Fruit fly (Drosophila melanogaster) whole organism, embryonic: ENCODE measurements around the gene CG7879.

Experiments
- Adf1 ChIP-seq: fragments of 200-800 bp; sonication (Bioruptor generic); IDR thresholded peaks from 2 replicates; pipeline ENCODE4 v1.3.6; 2022; ENCODE audit warnings: missing biosample characterization, missing genetic modification characterization
- CG10462 ChIP-seq: fragments of 200-800 bp; sonication (Bioruptor generic); optimal IDR thresholded peaks from 2 replicates; lab custom pipeline; 2016; ENCODE audit warnings: missing biosample characterization, missing genetic modification characterization
- CG11398 ChIP-seq: fragments of 200-800 bp; sonication (Bioruptor generic); optimal IDR thresholded peaks from 2 replicates; lab custom pipeline; 2016; ENCODE audit warnings: missing biosample characterization, missing genetic modification characterization
- CG11723 ChIP-seq: fragments of 200-800 bp; sonication (Bioruptor generic); optimal IDR thresholded peaks from 2 replicates; lab custom pipeline; 2017; ENCODE audit warnings: missing biosample characterization, mild to moderate bottlenecking, missing genetic modification characterization
- CG13296 ChIP-seq: fragments of 200-800 bp; sonication (Bioruptor generic); optimal IDR thresholded peaks from 3 replicates; lab custom pipeline; 2018; ENCODE audit warnings: missing biosample characterization, mild to moderate bottlenecking, missing genetic modification characterization
- CG14441 ChIP-seq: fragments of 200-800 bp; sonication (Bioruptor generic); IDR thresholded peaks from 2 replicates; pipeline ENCODE4 v1.3.6; 2022; ENCODE audit warnings: missing biosample characterization, missing genetic modification characterization
- CG15073 ChIP-seq: fragments of 200-800 bp; sonication (Bioruptor generic); optimal IDR thresholded peaks from 2 replicates; lab custom pipeline; 2016; ENCODE audit warnings: missing biosample characterization, missing genetic modification characterization
- CG15601 ChIP-seq: fragments of 200-800 bp; sonication (Bioruptor generic); optimal IDR thresholded peaks from 3 replicates; lab custom pipeline; 2019; ENCODE audit warnings: missing biosample characterization, mild to moderate bottlenecking, missing genetic modification characterization, moderate library complexity
- CG2678 ChIP-seq: fragments of 200-800 bp; sonication (Bioruptor generic); optimal IDR thresholded peaks from 3 replicates; lab custom pipeline; 2019; ENCODE audit warnings: missing biosample characterization, mild to moderate bottlenecking, missing genetic modification characterization, moderate library complexity
- CG31365 ChIP-seq: fragments of 200-800 bp; sonication (Bioruptor generic); optimal IDR thresholded peaks from 2 replicates; lab custom pipeline; 2018; ENCODE audit warnings: missing biosample characterization, mild to moderate bottlenecking, missing genetic modification characterization
- CG5180 ChIP-seq: fragments of 200-800 bp; sonication (Bioruptor generic); optimal IDR thresholded peaks from 3 replicates; lab custom pipeline; 2017; ENCODE audit warnings: missing biosample characterization, missing genetic modification characterization, mild to moderate bottlenecking, moderate library complexity, missing genetic modification reagents
- CG7928 ChIP-seq: fragments of 200-800 bp; sonication (Bioruptor generic); optimal IDR thresholded peaks from 2 replicates; lab custom pipeline; 2017; ENCODE audit warnings: missing biosample characterization, mild to moderate bottlenecking, missing genetic modification characterization
- CG7987 ChIP-seq: fragments of 200-800 bp; sonication (Bioruptor generic); optimal IDR thresholded peaks from 2 replicates; lab custom pipeline; 2018; ENCODE audit warnings: missing biosample characterization, mild to moderate bottlenecking, missing genetic modification characterization, moderate library complexity
- CG8924 ChIP-seq: fragments of 200-800 bp; optimal IDR thresholded peaks from 3 replicates; lab custom pipeline; 2019; ENCODE audit warnings: missing biosample characterization, mild to moderate bottlenecking, missing genetic modification characterization, moderate library complexity
- CHES-1-like ChIP-seq: fragments of 200-800 bp; sonication (Bioruptor generic); optimal IDR thresholded peaks from 2 replicates; lab custom pipeline; 2016; ENCODE audit warnings: missing biosample characterization, missing genetic modification characterization
- Drgx ChIP-seq: fragments of 200-800 bp; sonication (Bioruptor generic); IDR thresholded peaks from 2 replicates; pipeline ENCODE4 v1.3.6; 2022; ENCODE audit warnings: missing biosample characterization, missing genetic modification characterization
- Elba2 ChIP-seq: fragments of 200-800 bp; sonication (Bioruptor generic); optimal IDR thresholded peaks from 3 replicates; lab custom pipeline; 2016; ENCODE audit warnings: missing biosample characterization, missing genetic modification characterization
- Ets97D ChIP-seq: fragments of 200-800 bp; sonication (Bioruptor generic); optimal IDR thresholded peaks from 3 replicates; lab custom pipeline; 2016; ENCODE audit warnings: missing biosample characterization, missing genetic modification characterization
- Fer2 ChIP-seq: fragments of 200-800 bp; sonication (Bioruptor generic); optimal IDR thresholded peaks from 2 replicates; lab custom pipeline; 2018; ENCODE audit warnings: missing biosample characterization, mild to moderate bottlenecking, missing genetic modification characterization, moderate library complexity
- HLH4C ChIP-seq: fragments of 200-800 bp; sonication (Bioruptor generic); IDR thresholded peaks from 3 replicates; pipeline ENCODE4 v1.3.6; 2022; ENCODE audit warnings: missing biosample characterization, missing genetic modification characterization; ENCODE audit not compliant: partially characterized antibody
- Hey ChIP-seq: fragments of 200-800 bp; sonication (Bioruptor generic); optimal IDR thresholded peaks from 3 replicates; lab custom pipeline; 2018; ENCODE audit warnings: missing biosample characterization, mild to moderate bottlenecking, missing genetic modification characterization
- Hmr ChIP-seq: fragments of 200-800 bp; sonication (Bioruptor generic); optimal IDR thresholded peaks from 3 replicates; lab custom pipeline; 2017; ENCODE audit warnings: mild to moderate bottlenecking, missing biosample characterization, missing genetic modification reagents, missing genetic modification characterization
- Jarid2 ChIP-seq: fragments of 200-800 bp; sonication (Bioruptor generic); optimal IDR thresholded peaks from 3 replicates; lab custom pipeline; 2017; ENCODE audit warnings: mild to moderate bottlenecking, missing biosample characterization, missing genetic modification reagents, missing genetic modification characterization
- Lim3 ChIP-seq: fragments of 200-800 bp; sonication (Bioruptor generic); IDR thresholded peaks from 2 replicates; pipeline ENCODE4 v1.3.6; 2022; ENCODE audit warnings: missing biosample characterization, missing genetic modification characterization
- Med ChIP-seq: fragments of 200-800 bp; sonication (Bioruptor generic); peaks from one replicate; lab custom pipeline; 2016; ENCODE audit warnings: missing biosample characterization, missing genetic modification characterization, mild to moderate bottlenecking, inconsistent platforms, moderate library complexity
- PHDP ChIP-seq: fragments of 200-800 bp; sonication (Bioruptor generic); optimal IDR thresholded peaks from 3 replicates; lab custom pipeline; 2018; ENCODE audit warnings: missing biosample characterization, mild to moderate bottlenecking, missing genetic modification characterization, moderate library complexity
- Pdp1 ChIP-seq, 2 experiments: fragments of 200-800 bp; sonication (Bioruptor generic); optimal IDR thresholded peaks; 3 replicates each; lab custom pipeline; 2016; ENCODE audit warnings: missing biosample characterization in 2 of 2, missing genetic modification characterization in 2 of 2, mild to moderate bottlenecking in 1 of 2, moderate library complexity in 1 of 2
- Spps ChIP-seq: fragments of 200-800 bp; sonication (Bioruptor generic); optimal IDR thresholded peaks from 2 replicates; lab custom pipeline; 2018; ENCODE audit warnings: missing biosample characterization, mild to moderate bottlenecking, missing genetic modification characterization
- Taf1 ChIP-seq: fragments of 200-800 bp; sonication (Bioruptor generic); IDR thresholded peaks from 2 replicates; pipeline ENCODE4 v1.3.6; 2022; ENCODE audit warnings: missing biosample characterization, missing genetic modification characterization
- bbx ChIP-seq: fragments of 200-800 bp; sonication (Bioruptor generic); IDR thresholded peaks from 2 replicates; pipeline ENCODE4 v1.3.6; 2022; ENCODE audit warnings: missing biosample characterization, missing genetic modification characterization; ENCODE audit not compliant: partially characterized antibody
- br ChIP-seq: fragments of >200 bp; optimal IDR thresholded peaks from 2 replicates; lab custom pipeline; 2017
- bsh ChIP-seq, 2 experiments: fragments of 200-800 bp; sonication (Bioruptor generic); optimal IDR thresholded peaks; 2 replicates each; lab custom pipeline; 2017 to 2018; ENCODE audit warnings: mild to moderate bottlenecking in 2 of 2, missing biosample characterization in 2 of 2, missing genetic modification characterization in 2 of 2, moderate library complexity in 1 of 2
- cato ChIP-seq: fragments of 200-800 bp; sonication (Bioruptor generic); optimal IDR thresholded peaks from 2 replicates; lab custom pipeline; 2016; ENCODE audit warnings: missing biosample characterization, missing genetic modification characterization, borderline replicate concordance
- corto ChIP-seq: fragments of 200-800 bp; sonication (Bioruptor generic); optimal IDR thresholded peaks from 2 replicates; lab custom pipeline; 2016; ENCODE audit warnings: missing biosample characterization, mild to moderate bottlenecking, missing genetic modification characterization, moderate library complexity
- crc ChIP-seq: fragments of 200-800 bp; sonication (Bioruptor generic); optimal IDR thresholded peaks from 2 replicates; lab custom pipeline; 2016; ENCODE audit warnings: missing biosample characterization, missing genetic modification characterization
- danr ChIP-seq: fragments of 200-800 bp; sonication (Bioruptor generic); IDR thresholded peaks from 2 replicates; pipeline ENCODE4 v1.3.6; 2022; ENCODE audit warnings: missing biosample characterization, missing genetic modification characterization
- disco-r ChIP-seq: fragments of 200-800 bp; sonication (Bioruptor generic); optimal IDR thresholded peaks from 2 replicates; lab custom pipeline; 2016; ENCODE audit warnings: missing biosample characterization, missing genetic modification characterization
- gce ChIP-seq: fragments of 200-800 bp; sonication (Bioruptor generic); IDR thresholded peaks from 3 replicates; pipeline ENCODE4 v1.3.6; 2022; ENCODE audit warnings: missing biosample characterization, missing genetic modification characterization
- gcm2 ChIP-seq: fragments of 200-800 bp; sonication (Bioruptor generic); optimal IDR thresholded peaks from 2 replicates; lab custom pipeline; 2016; ENCODE audit warnings: missing biosample characterization, missing genetic modification characterization
- hkb ChIP-seq, 2 experiments: fragments of 200-800 bp in 1 of 2; fragments of >200 bp in 1 of 2; sonication (Bioruptor generic) in 1 of 2; IDR thresholded peaks in 1 of 2; optimal IDR thresholded peaks in 1 of 2; 2 replicates each; pipeline versions ENCODE4 v1.3.6 to Lab custom; 2017 to 2022; ENCODE audit warnings: missing biosample characterization in 1 of 2, missing genetic modification characterization in 1 of 2
- kah ChIP-seq: fragments of 200-800 bp; sonication (Bioruptor generic); optimal IDR thresholded peaks from 2 replicates; lab custom pipeline; 2018; ENCODE audit warnings: missing biosample characterization, mild to moderate bottlenecking, missing genetic modification characterization
- knrl ChIP-seq: fragments of 200-800 bp; sonication (Bioruptor generic); IDR thresholded peaks from 3 replicates; pipeline ENCODE4 v1.3.6; 2022; ENCODE audit warnings: missing biosample characterization, missing genetic modification characterization; ENCODE audit not compliant: partially characterized antibody
- stc ChIP-seq: fragments of 200-800 bp; sonication (Bioruptor generic); IDR thresholded peaks from 2 replicates; pipeline ENCODE4 v1.3.6; 2022; ENCODE audit warnings: missing biosample characterization, missing genetic modification characterization
- tin ChIP-seq: fragments of 200-800 bp; sonication (Bioruptor generic); optimal IDR thresholded peaks from 3 replicates; lab custom pipeline; 2016; ENCODE audit warnings: missing biosample characterization, missing genetic modification characterization
- twi ChIP-seq: fragments of 200-800 bp; optimal IDR thresholded peaks from 2 replicates; lab custom pipeline; 2019; ENCODE audit warnings: missing biosample characterization, mild to moderate bottlenecking, missing genetic modification characterization, moderate library complexity
- vnd ChIP-seq: fragments of 200-800 bp; sonication (Bioruptor generic); IDR thresholded peaks from 3 replicates; pipeline ENCODE4 v1.3.6; 2022; ENCODE audit warnings: missing biosample characterization, missing genetic modification characterization; ENCODE audit not compliant: partially characterized antibody
- wek ChIP-seq: fragments of 200-800 bp; sonication (Bioruptor generic); optimal IDR thresholded peaks from 3 replicates; lab custom pipeline; 2018; ENCODE audit warnings: missing biosample characterization, mild to moderate bottlenecking, missing genetic modification characterization, moderate library complexity
- zen ChIP-seq: fragments of 200-800 bp; sonication (Bioruptor generic); optimal IDR thresholded peaks from 3 replicates; lab custom pipeline; 2018; ENCODE audit warnings: missing biosample characterization, mild to moderate bottlenecking, missing genetic modification characterization, moderate library complexity

CG7879 gene

DNA sequence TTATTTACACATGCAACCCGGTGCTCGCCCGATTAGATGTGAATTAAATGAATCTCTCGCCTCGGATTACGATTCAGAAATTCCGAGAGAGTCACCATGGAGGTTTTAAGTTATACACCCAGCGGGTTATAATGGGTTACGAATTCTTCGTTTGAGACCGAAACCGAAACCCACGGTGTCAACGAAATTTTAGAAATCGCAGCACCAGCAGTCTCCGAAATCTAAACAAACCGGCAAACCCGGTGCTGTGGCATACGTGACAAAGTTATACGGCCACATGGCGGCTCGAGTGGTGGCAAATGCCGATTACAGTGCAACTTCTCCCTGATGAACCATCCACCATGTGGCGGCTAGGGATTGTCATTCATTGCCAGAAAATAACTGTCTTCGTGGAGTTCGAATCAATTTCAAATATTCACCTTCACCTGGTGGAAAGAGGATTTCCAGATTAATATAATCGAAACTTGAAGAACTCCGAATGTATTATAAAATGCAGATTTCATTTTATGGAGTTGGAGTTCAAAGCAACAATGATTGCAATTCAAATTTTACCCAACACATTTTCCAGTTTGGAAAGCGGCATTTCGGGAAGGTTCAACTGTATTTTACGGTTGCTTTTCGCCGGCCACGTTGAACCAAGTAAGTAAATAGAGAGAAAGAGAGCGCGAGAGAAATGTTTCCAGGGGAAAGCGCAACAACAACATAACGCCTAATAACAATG, 52.4 kb downstream of the CG7879 start (continued):
- TF ChIP-seq PHDP (tag; lab: Kevin White, UChicago) = peak; percentile 70
- peak; percentile 76 for TF ChIP-seq CG11398
- TF ChIP-seq danr (GFP tag; lab: Robert Waterston, UW) = peak; percentile 42; the same call in 1 of the 2 replicates
- TF ChIP-seq CG15601 = peak; percentile 82
- peak; percentile 74 for TF ChIP-seq CG11723 (GFP tag; lab: Kevin White, UChicago)
- TF ChIP-seq twi (tag; lab: Kevin White, UChicago) = peak; percentile 76
- TF ChIP-seq CG2678 = peak; percentile 83
- TF ChIP-seq CG5180 (GFP tag; lab: Kevin White, UChicago) = peak; percentile 62
- peak; percentile 11 for TF ChIP-seq CG13296
- TF ChIP-seq Ets97D (GFP tag; lab: Kevin White, UChicago) = peak; percentile 5
- peak in 1 of 2 experiments; percentile 64 for TF ChIP-seq Pdp1 (GFP tag; optimal IDR thresholded peaks at IDR 0.05; lab: Kevin White, UChicago)
- TF ChIP-seq gcm2 (GFP tag; lab: Kevin White, UChicago) = peak; percentile 28
- peak; percentile 63 for TF ChIP-seq CG10462 (GFP tag; lab: Kevin White, UChicago)
- TF ChIP-seq cato (GFP tag; lab: Kevin White, UChicago) = peak; percentile 12
- TF ChIP-seq vnd (GFP tag; lab: Robert Waterston, UW) = no peak
- no peak for TF ChIP-seq knrl (GFP tag; lab: Robert Waterston, UW)
- TF ChIP-seq HLH4C = no peak
- no peak for TF ChIP-seq CG7928 (GFP tag; lab: Kevin White, UChicago)
- peak; percentile 81 for TF ChIP-seq CG8924 (tag; lab: Kevin White, UChicago)
- TF ChIP-seq Spps = peak; percentile 35
- TF ChIP-seq tin = peak; percentile 78
- no peak for TF ChIP-seq br (lab: Kevin White, UChicago)
- TF ChIP-seq gce (GFP tag; lab: Robert Waterston, UW) = no peak
- no peak for TF ChIP-seq kah
- peak; percentile 68; the same call in 1 of the 2 replicates for TF ChIP-seq stc (GFP tag; lab: Robert Waterston, UW)
- TF ChIP-seq CG7987 (GFP tag; lab: Kevin White, UChicago) = no peak
- TF ChIP-seq Hmr = peak; percentile 50
- no peak for TF ChIP-seq wek (GFP tag; lab: Kevin White, UChicago)
- TF ChIP-seq crc = no peak
- peak; percentile 79 for TF ChIP-seq Drgx (GFP tag; lab: Robert Waterston, UW)
- peak; percentile 93 for TF ChIP-seq Med
- no peak for TF ChIP-seq CG31365 (tag; lab: Kevin White, UChicago)
- no peak for TF ChIP-seq corto (GFP tag; lab: Kevin White, UChicago)
- no peak for TF ChIP-seq CG15073 (GFP tag; lab: Kevin White, UChicago)
- no peak for TF ChIP-seq Elba2 (GFP tag; lab: Kevin White, UChicago)
- TF ChIP-seq Taf1 (GFP tag; lab: Robert Waterston, UW) = no peak
- no peak for TF ChIP-seq Fer2
- TF ChIP-seq Jarid2 (GFP tag; lab: Kevin White, UChicago) = peak; percentile 8
- no peak for TF ChIP-seq Adf1 (GFP tag; lab: Robert Waterston, UW)
- no peak for TF ChIP-seq disco-r (GFP tag; lab: Kevin White, UChicago)
- TF ChIP-seq zen (tag; lab: Kevin White, UChicago) = peak; percentile 16
- TF ChIP-seq hkb (optimal IDR thresholded peaks at IDR 0.05; lab: Kevin White, UChicago) = no peak
- peak; percentile 69 for TF ChIP-seq hkb (GFP tag; IDR thresholded peaks at IDR 0.05; lab: Robert Waterston, UW)
- TF ChIP-seq Lim3 = no peak
- TF ChIP-seq CHES-1-like (GFP tag; lab: Kevin White, UChicago) = peak; percentile 62
- no peak; the same call in 1 of the 2 replicates for TF ChIP-seq CG14441 (GFP tag; lab: Robert Waterston, UW)
- no peak for TF ChIP-seq bbx (GFP tag; lab: Robert Waterston, UW)
- TF ChIP-seq bsh (GFP tag; optimal IDR thresholded peaks at IDR 0.05; lab: Kevin White, UChicago) = peak in 1 of 2 experiments; percentile 84
- no peak for TF ChIP-seq Hey
